Fruit fly (Drosophila melanogaster) Kc167 (cell line): Measurements from ENCODE around the gene MCTS1.

Source experiments
- Myc ChIP-seq: fragments of >200 bp; optimal IDR thresholded peaks from 2 replicates; lab custom pipeline; 2017; ENCODE audit warnings: missing external identifiers
- psq ChIP-seq: fragments of >200 bp; optimal IDR thresholded peaks from 2 replicates; lab custom pipeline; 2017; ENCODE audit warnings: missing external identifiers

DNA sequence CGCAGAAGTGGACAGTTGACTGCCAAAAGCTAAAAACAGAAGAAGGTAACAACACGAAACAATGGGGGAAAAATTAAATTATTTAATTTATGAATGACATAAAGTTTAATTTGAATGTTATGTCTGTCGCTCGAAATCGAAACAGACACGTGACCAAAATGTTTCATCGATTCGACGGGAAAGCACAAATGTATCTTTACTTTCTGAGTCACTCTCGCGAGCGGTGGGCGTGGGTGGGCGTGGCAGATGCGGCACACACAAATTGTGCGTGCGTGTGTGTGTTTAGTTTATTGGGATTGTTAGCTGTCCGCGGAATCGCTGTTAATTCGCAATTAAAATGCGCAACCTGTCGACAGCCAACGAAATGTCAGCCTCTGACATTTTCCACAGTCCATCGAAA is 30.2 kb upstream of the MCTS1 start:
- no peak for TF ChIP-seq Myc (lab: Kevin White, UChicago)
- TF ChIP-seq psq (lab: Kevin White, UChicago): no peak
